Worm (Caenorhabditis elegans): ENCODE results near the gene clh-2.

DNA sequence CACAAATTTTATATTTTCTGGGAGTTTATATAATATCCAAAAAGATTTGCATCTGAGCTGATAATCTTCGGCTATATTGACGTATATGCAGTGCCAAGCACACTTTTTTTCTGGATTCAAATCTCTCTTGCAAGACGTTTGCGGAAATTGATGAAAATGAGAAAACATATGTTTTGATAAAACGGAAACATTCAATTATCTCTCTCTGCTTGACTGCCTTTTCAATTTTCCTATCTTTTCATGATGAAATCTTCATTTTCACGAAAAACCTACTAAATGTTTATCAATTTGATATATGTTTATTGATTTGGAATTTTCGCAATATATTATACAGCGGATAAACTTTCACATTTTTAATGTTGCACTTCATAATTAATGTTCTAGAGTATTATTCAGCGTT is 43.7 kb upstream of the clh-2 start:
- no peak for TF ChIP-seq ztf-11 (tag; optimal IDR thresholded peaks at IDR 0.05)
- no peak for TF ChIP-seq elt-3 (tag; optimal IDR thresholded peaks at IDR 0.05)
- no peak for TF ChIP-seq ces-1 (GFP tag; optimal IDR thresholded peaks at IDR 0.05)
- TF ChIP-seq unc-62 (GFP tag; optimal IDR thresholded peaks at IDR 0.05), result peak; percentile 5
- TF ChIP-seq lsy-2 (tag; optimal IDR thresholded peaks at IDR 0.05), result no peak
- no peak for TF ChIP-seq nhr-76 (tag; optimal IDR thresholded peaks at IDR 0.05)
- TF ChIP-seq nhr-28 (tag; optimal IDR thresholded peaks at IDR 0.05), result no peak
- no peak for TF ChIP-seq pha-4 (tag; optimal IDR thresholded peaks at IDR 0.05)
- TF ChIP-seq ham-2 (GFP tag; optimal IDR thresholded peaks at IDR 0.05), result no peak

All from whole organism, mixed stage, embryonic.